Fruit fly (Drosophila melanogaster): ENCODE results near the gene CG11951.

DNA sequence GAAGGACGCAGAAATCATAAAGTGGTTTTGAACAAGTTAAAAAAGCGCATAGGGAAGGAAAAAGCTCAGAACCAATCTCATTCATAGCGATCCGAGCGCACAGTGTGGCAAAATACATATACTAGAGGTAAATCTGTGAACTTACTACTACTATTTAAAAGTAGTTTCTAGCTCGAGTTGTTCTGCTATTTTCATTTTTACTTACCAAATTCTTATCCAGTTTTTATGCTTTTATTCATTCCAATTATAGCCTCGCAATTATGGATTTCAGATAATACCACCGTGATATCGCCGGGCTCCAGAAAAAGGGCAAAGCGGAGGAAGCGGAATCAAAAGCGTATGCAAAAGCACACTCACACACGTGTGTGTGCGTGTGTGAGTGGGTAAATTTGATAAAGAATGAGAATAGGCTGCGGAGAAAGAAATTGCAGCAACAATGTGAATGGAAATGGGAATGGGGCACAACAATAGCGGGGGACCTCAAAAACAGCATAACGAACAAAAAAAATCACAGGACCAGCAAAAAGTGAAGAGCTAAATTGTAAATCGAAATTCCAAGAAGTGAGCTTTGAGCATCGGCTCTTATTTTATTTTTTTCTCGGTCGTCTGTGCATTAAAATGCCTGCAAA is 18.4 kb upstream of the CG11951 start:
- TF ChIP-seq psq (optimal IDR thresholded peaks at IDR 0.05): no peak
- TF ChIP-seq Sin3A (optimal IDR thresholded peaks at IDR 0.05): no peak
- no peak for TF ChIP-seq ttk (optimal IDR thresholded peaks at IDR 0.05)
- TF ChIP-seq insv (optimal IDR thresholded peaks at IDR 0.05): no peak
- TF ChIP-seq h (optimal IDR thresholded peaks at IDR 0.05): no peak
- no peak for TF ChIP-seq Myc (optimal IDR thresholded peaks at IDR 0.05)

All from Kc167 (cell line).